Fruit fly (Drosophila melanogaster) whole organism, wandering third instar larva: ENCODE data around the gene tara.
A peak's percentile ranks its signal among the peaks of the same experiment; 100 is the strongest.

Experiments used
- CrebA ChIP-seq: fragments of 200-800 bp; sonication (Bioruptor generic); optimal IDR thresholded peaks from 2 replicates; lab custom pipeline; 2016; ENCODE audit warnings: missing biosample characterization, mild to moderate bottlenecking, missing genetic modification characterization, borderline replicate concordance
- Dfd ChIP-seq: fragments of >200 bp; optimal IDR thresholded peaks from 2 replicates; lab custom pipeline; 2017; ENCODE audit warnings: missing biosample characterization, missing genetic modification characterization
- HLH106 ChIP-seq: fragments of 200-800 bp; optimal IDR thresholded peaks from 3 replicates; lab custom pipeline; 2019; ENCODE audit warnings: missing biosample characterization, mild to moderate bottlenecking, missing genetic modification characterization, moderate library complexity
- dl ChIP-seq, 2 experiments: fragments of 175-275, 200-275 bp in 1 of 2; fragments of 200-275 bp in 1 of 2; sonication (Bioruptor generic); optimal IDR thresholded peaks; lab custom pipeline; 2018; ENCODE audit warnings: mild to moderate bottlenecking in 2 of 2, missing biosample characterization in 2 of 2, missing genetic modification characterization in 2 of 2, moderate library complexity in 2 of 2; ENCODE audit not compliant: partially characterized antibody in 2 of 2, insufficient read depth in 1 of 2
- ey ChIP-seq: fragments of 200-800 bp; sonication (Bioruptor generic); optimal IDR thresholded peaks from 2 replicates; lab custom pipeline; 2016; ENCODE audit warnings: missing biosample characterization, missing genetic modification characterization
- fru ChIP-seq: fragments of 200-800 bp; sonication (Bioruptor generic); optimal IDR thresholded peaks from 3 replicates; lab custom pipeline; 2016; ENCODE audit warnings: missing biosample characterization, mild to moderate bottlenecking, missing genetic modification characterization
- h ChIP-seq: fragments of 200-800 bp; sonication (Bioruptor generic); optimal IDR thresholded peaks from 3 replicates; lab custom pipeline; 2016; ENCODE audit warnings: missing biosample characterization, mild to moderate bottlenecking, missing genetic modification characterization
- psq ChIP-seq: fragments of 200-800 bp; sonication (Bioruptor generic); optimal IDR thresholded peaks from 3 replicates; lab custom pipeline; 2017; ENCODE audit warnings: missing biosample characterization, mild to moderate bottlenecking, missing genetic modification characterization, moderate library complexity
- sage ChIP-seq: fragments of 200-800 bp; sonication (Bioruptor generic); optimal IDR thresholded peaks from 2 replicates; lab custom pipeline; 2016; ENCODE audit warnings: missing biosample characterization, mild to moderate bottlenecking, missing genetic modification characterization
- woc ChIP-seq: sonication (Bioruptor generic); optimal IDR thresholded peaks from 2 replicates; lab custom pipeline; 2016; ENCODE audit warnings: missing biosample characterization, mild to moderate bottlenecking, missing genetic modification characterization

- TF ChIP-seq CrebA (GFP tag; lab: Kevin White, UChicago) = no peak
- no peak for TF ChIP-seq fru (GFP tag; lab: Kevin White, UChicago)
- no peak for TF ChIP-seq psq (GFP tag; lab: Kevin White, UChicago)
- peak; percentile 15 for TF ChIP-seq Dfd (GFP tag; lab: Kevin White, UChicago)
- TF ChIP-seq dl (GFP tag; optimal IDR thresholded peaks at IDR 0.05; lab: Kevin White, UChicago; ENCODE audit: insufficient read depth in 1 of 2, partially characterized antibody in 2 of 2) = no peak
- TF ChIP-seq HLH106 (tag; lab: Kevin White, UChicago) = no peak
- TF ChIP-seq woc (GFP tag; lab: Kevin White, UChicago) = no peak
- TF ChIP-seq ey (GFP tag; lab: Kevin White, UChicago) = no peak
- no peak for TF ChIP-seq h (GFP tag; lab: Kevin White, UChicago)
- TF ChIP-seq sage (GFP tag; lab: Kevin White, UChicago) = no peak
Observed at dm6 chr3R:16218251-16219030, 7.0 kb upstream of the tara start.
